Fruit fly (Drosophila melanogaster) whole organism, embryonic: ENCODE results near the gene sna.

Source experiments
- Adf1 ChIP-seq: fragments of 200-800 bp; sonication (Bioruptor generic); IDR thresholded peaks from 2 replicates; pipeline ENCODE4 v1.3.6; 2022; ENCODE audit warnings: missing biosample characterization, missing genetic modification characterization
- B-H1 ChIP-seq: fragments of 200-800 bp; sonication (Bioruptor generic); IDR thresholded peaks from 3 replicates; pipeline ENCODE4 v1.3.6; 2022; ENCODE audit warnings: missing biosample characterization, missing genetic modification characterization
- Bteb2 ChIP-seq: fragments of 200-800 bp; sonication (Bioruptor generic); optimal IDR thresholded peaks from 2 replicates; lab custom pipeline; 2016; ENCODE audit warnings: missing biosample characterization, missing genetic modification characterization
- CG10209 ChIP-seq: fragments of 200-800 bp; sonication (Bioruptor generic); optimal IDR thresholded peaks from 3 replicates; lab custom pipeline; 2017; ENCODE audit warnings: missing biosample characterization, mild to moderate bottlenecking, missing genetic modification characterization, missing genetic modification reagents
- CG11696 ChIP-seq: fragments of 200-800 bp; sonication (Bioruptor generic); IDR thresholded peaks from 2 replicates; pipeline ENCODE4 v1.3.6; 2022; ENCODE audit warnings: missing biosample characterization, missing genetic modification characterization
- CG14014 ChIP-seq: fragments of 200-800 bp; sonication (Bioruptor generic); IDR thresholded peaks from 2 replicates; pipeline ENCODE4 v1.3.6; 2022; ENCODE audit warnings: missing biosample characterization, missing genetic modification characterization
- CG15269 ChIP-seq: fragments of 200-800 bp; sonication (Bioruptor generic); optimal IDR thresholded peaks from 2 replicates; lab custom pipeline; 2018; ENCODE audit warnings: missing biosample characterization, mild to moderate bottlenecking, missing genetic modification characterization, moderate library complexity
- CG17829 ChIP-seq: fragments of 200-800 bp; optimal IDR thresholded peaks from 2 replicates; lab custom pipeline; 2019; ENCODE audit warnings: missing biosample characterization, mild to moderate bottlenecking, missing genetic modification characterization, moderate library complexity
- CG18599 ChIP-seq: fragments of 200-800 bp; sonication (Bioruptor generic); optimal IDR thresholded peaks from 3 replicates; lab custom pipeline; 2017; ENCODE audit warnings: missing biosample characterization, missing genetic modification characterization, mild to moderate bottlenecking, moderate library complexity, missing genetic modification reagents
- CG30431 ChIP-seq: fragments of 200-800 bp; sonication (Bioruptor generic); optimal IDR thresholded peaks from 2 replicates; lab custom pipeline; 2017; ENCODE audit warnings: missing biosample characterization, missing genetic modification characterization
- CG31388 ChIP-seq: fragments of 200-800 bp; sonication (Bioruptor generic); optimal IDR thresholded peaks from 2 replicates; lab custom pipeline; 2016; ENCODE audit warnings: missing biosample characterization, missing genetic modification characterization
- CG34376 ChIP-seq: fragments of 200-800 bp; sonication (Bioruptor generic); optimal IDR thresholded peaks from 2 replicates; lab custom pipeline; 2018; ENCODE audit warnings: missing biosample characterization, mild to moderate bottlenecking, missing genetic modification characterization
- CG34422 ChIP-seq: fragments of 200-800 bp; sonication (Bioruptor generic); IDR thresholded peaks from 3 replicates; pipeline ENCODE4 v1.3.6; 2022; ENCODE audit warnings: missing biosample characterization, missing genetic modification characterization
- CG4282 ChIP-seq: fragments of 200-800 bp; sonication (Bioruptor generic); optimal IDR thresholded peaks from 2 replicates; lab custom pipeline; 2016; ENCODE audit warnings: missing biosample characterization, missing genetic modification characterization
- CG5180 ChIP-seq: fragments of 200-800 bp; sonication (Bioruptor generic); optimal IDR thresholded peaks from 3 replicates; lab custom pipeline; 2017; ENCODE audit warnings: missing biosample characterization, missing genetic modification characterization, mild to moderate bottlenecking, moderate library complexity, missing genetic modification reagents
- CG7963 ChIP-seq: fragments of 200-800 bp; sonication (Bioruptor generic); IDR thresholded peaks from 3 replicates; pipeline ENCODE4 v1.3.6; 2022; ENCODE audit warnings: missing biosample characterization, missing genetic modification characterization; ENCODE audit not compliant: partially characterized antibody
- CG8388 ChIP-seq: fragments of 200-800 bp; sonication (Bioruptor generic); optimal IDR thresholded peaks from 2 replicates; lab custom pipeline; 2019; ENCODE audit warnings: missing biosample characterization, mild to moderate bottlenecking, missing genetic modification characterization, moderate library complexity
- CG8765 ChIP-seq: fragments of 200-800 bp; sonication (Bioruptor generic); IDR thresholded peaks from 2 replicates; pipeline ENCODE4 v1.3.6; 2022; ENCODE audit warnings: missing biosample characterization, missing genetic modification characterization
- CG9876 ChIP-seq: fragments of 200-800 bp; sonication (Bioruptor generic); optimal IDR thresholded peaks from 2 replicates; lab custom pipeline; 2016; ENCODE audit warnings: missing biosample characterization, missing genetic modification characterization
- Camta ChIP-seq: fragments of 200-800 bp; sonication (Bioruptor generic); optimal IDR thresholded peaks from 2 replicates; lab custom pipeline; 2016; ENCODE audit warnings: missing biosample characterization, missing genetic modification characterization
- Chrac-16 ChIP-seq: fragments of 200-800 bp; sonication (Bioruptor generic); optimal IDR thresholded peaks from 3 replicates; lab custom pipeline; 2016; ENCODE audit warnings: missing biosample characterization, missing genetic modification characterization
- Doc2 ChIP-seq: fragments of 200-800 bp; sonication (Bioruptor generic); IDR thresholded peaks from 2 replicates; pipeline ENCODE4 v1.3.6; 2022; ENCODE audit warnings: missing biosample characterization, missing genetic modification characterization
- Dp ChIP-seq: fragments of 200-800 bp; sonication (Bioruptor generic); optimal IDR thresholded peaks from 2 replicates; lab custom pipeline; 2018; ENCODE audit warnings: missing biosample characterization, mild to moderate bottlenecking, missing genetic modification characterization, moderate library complexity
- Eip74EF ChIP-seq, 2 experiments: fragments of 200-800 bp in 1 of 2; fragments of >200 bp in 1 of 2; sonication (Bioruptor generic) in 1 of 2; optimal IDR thresholded peaks; 2 replicates each; lab custom pipeline; 2017 to 2019; ENCODE audit warnings: missing biosample characterization in 2 of 2, missing genetic modification characterization in 2 of 2, mild to moderate bottlenecking in 1 of 2, moderate library complexity in 1 of 2
- Fer3 ChIP-seq: fragments of 200-800 bp; sonication (Bioruptor generic); optimal IDR thresholded peaks from 2 replicates; lab custom pipeline; 2018; ENCODE audit warnings: missing biosample characterization, mild to moderate bottlenecking, missing genetic modification characterization, moderate library complexity
- HLH3B ChIP-seq: fragments of 200-800 bp; sonication (Bioruptor generic); IDR thresholded peaks from 2 replicates; pipeline ENCODE4 v1.3.6; 2022; ENCODE audit warnings: missing biosample characterization, missing genetic modification characterization
- HLH4C ChIP-seq: fragments of 200-800 bp; sonication (Bioruptor generic); IDR thresholded peaks from 3 replicates; pipeline ENCODE4 v1.3.6; 2022; ENCODE audit warnings: missing biosample characterization, missing genetic modification characterization; ENCODE audit not compliant: partially characterized antibody
- NC2β ChIP-seq: fragments of 200-800 bp; sonication (Bioruptor generic); optimal IDR thresholded peaks from 2 replicates; lab custom pipeline; 2016; ENCODE audit warnings: missing biosample characterization, missing genetic modification characterization
- Opbp ChIP-seq: fragments of 200-800 bp; sonication (Bioruptor generic); IDR thresholded peaks from 3 replicates; pipeline ENCODE4 v1.3.6; 2022; ENCODE audit warnings: missing biosample characterization, missing genetic modification characterization; ENCODE audit not compliant: partially characterized antibody
- Sin3A ChIP-seq: fragments of >200 bp; optimal IDR thresholded peaks from 2 replicates; lab custom pipeline; 2018
- Spps ChIP-seq: fragments of 200-800 bp; sonication (Bioruptor generic); optimal IDR thresholded peaks from 2 replicates; lab custom pipeline; 2018; ENCODE audit warnings: missing biosample characterization, mild to moderate bottlenecking, missing genetic modification characterization
- Usf ChIP-seq: fragments of 200-800 bp; sonication (Bioruptor generic); optimal IDR thresholded peaks from 2 replicates; lab custom pipeline; 2017; ENCODE audit warnings: missing genotype, missing biosample characterization, missing genetic modification characterization
- ab ChIP-seq: fragments of 200-800 bp; sonication (Bioruptor generic); optimal IDR thresholded peaks from 2 replicates; lab custom pipeline; 2016; ENCODE audit warnings: missing biosample characterization, missing genetic modification characterization
- ap ChIP-seq: fragments of 200-800 bp; sonication (Bioruptor generic); IDR thresholded peaks from 2 replicates; pipeline ENCODE4 v1.3.6; 2022; ENCODE audit warnings: missing biosample characterization, missing genetic modification characterization
- ato ChIP-seq: fragments of 200-800 bp; sonication (Bioruptor generic); IDR thresholded peaks from 2 replicates; pipeline ENCODE4 v1.3.6; 2022; ENCODE audit warnings: missing biosample characterization, missing genetic modification characterization; ENCODE audit not compliant: partially characterized antibody
- bowl ChIP-seq: fragments of 200-800 bp; sonication (Bioruptor generic); IDR thresholded peaks from 2 replicates; pipeline ENCODE4 v1.3.6; 2022; ENCODE audit warnings: missing biosample characterization, missing genetic modification characterization
- cato ChIP-seq: fragments of 200-800 bp; sonication (Bioruptor generic); optimal IDR thresholded peaks from 2 replicates; lab custom pipeline; 2016; ENCODE audit warnings: missing biosample characterization, missing genetic modification characterization, borderline replicate concordance
- caup ChIP-seq: fragments of 200-800 bp; sonication (Bioruptor generic); optimal IDR thresholded peaks from 3 replicates; lab custom pipeline; 2017; ENCODE audit warnings: missing biosample characterization, mild to moderate bottlenecking, missing genetic modification characterization, moderate library complexity; ENCODE audit not compliant: severe bottlenecking
- cwo ChIP-seq: fragments of 200-800 bp; sonication (Bioruptor generic); optimal IDR thresholded peaks from 3 replicates; lab custom pipeline; 2017; ENCODE audit warnings: missing biosample characterization, missing genetic modification characterization, mild to moderate bottlenecking, moderate library complexity, missing genetic modification reagents
- eve ChIP-seq, 2 experiments: fragments of >200 bp; optimal IDR thresholded peaks; 2 replicates each; lab custom pipeline; 2017; ENCODE audit warnings: missing biosample characterization in 2 of 2, missing genetic modification characterization in 2 of 2
- ewg ChIP-seq: fragments of 200-800 bp; sonication (Bioruptor generic); optimal IDR thresholded peaks from 3 replicates; lab custom pipeline; 2017; ENCODE audit warnings: mild to moderate bottlenecking, missing biosample characterization, missing genetic modification reagents, missing genetic modification characterization
- fru ChIP-seq: fragments of >200 bp; optimal IDR thresholded peaks from 2 replicates; lab custom pipeline; 2017
- her ChIP-seq: fragments of 200-800 bp; sonication (Bioruptor generic); optimal IDR thresholded peaks from 2 replicates; lab custom pipeline; 2016; ENCODE audit warnings: missing biosample characterization, missing genetic modification characterization
- peb ChIP-seq: fragments of 200-800 bp; sonication (Bioruptor generic); IDR thresholded peaks from 2 replicates; pipeline ENCODE4 v1.3.6; 2022; ENCODE audit warnings: missing biosample characterization, missing genetic modification characterization
- phol ChIP-seq: fragments of 200-800 bp; sonication (Bioruptor generic); optimal IDR thresholded peaks from 3 replicates; lab custom pipeline; 2018; ENCODE audit warnings: missing biosample characterization, mild to moderate bottlenecking, missing genetic modification characterization, moderate library complexity
- sob ChIP-seq: fragments of 200-800 bp; sonication (Bioruptor generic); IDR thresholded peaks from 2 replicates; pipeline ENCODE4 v1.3.6; 2022; ENCODE audit warnings: missing biosample characterization, missing genetic modification characterization
- tgo ChIP-seq: fragments of 200-800 bp; sonication (Bioruptor generic); IDR thresholded peaks from 3 replicates; pipeline ENCODE4 v1.3.6; 2022; ENCODE audit warnings: missing biosample characterization, missing genetic modification characterization
- trh ChIP-seq: fragments of 200-800 bp; sonication (Bioruptor generic); optimal IDR thresholded peaks from 2 replicates; lab custom pipeline; 2016; ENCODE audit warnings: missing biosample characterization, missing genetic modification characterization
- unpg ChIP-seq: fragments of 200-800 bp; sonication (Bioruptor generic); optimal IDR thresholded peaks from 3 replicates; lab custom pipeline; 2018; ENCODE audit warnings: missing biosample characterization, mild to moderate bottlenecking, missing genetic modification characterization, moderate library complexity
- zen ChIP-seq: fragments of 200-800 bp; sonication (Bioruptor generic); optimal IDR thresholded peaks from 3 replicates; lab custom pipeline; 2018; ENCODE audit warnings: missing biosample characterization, mild to moderate bottlenecking, missing genetic modification characterization, moderate library complexity
- zen2 ChIP-seq: fragments of 200-800 bp; sonication (Bioruptor generic); IDR thresholded peaks from 3 replicates; pipeline ENCODE4 v1.3.6; 2022; ENCODE audit warnings: missing biosample characterization, missing genetic modification characterization; ENCODE audit not compliant: partially characterized antibody
- zfh1 ChIP-seq: fragments of 200-800 bp; sonication (Bioruptor generic); IDR thresholded peaks from 3 replicates; pipeline ENCODE4 v1.3.6; 2022; ENCODE audit warnings: missing biosample characterization, missing genetic modification characterization

sna gene

DNA sequence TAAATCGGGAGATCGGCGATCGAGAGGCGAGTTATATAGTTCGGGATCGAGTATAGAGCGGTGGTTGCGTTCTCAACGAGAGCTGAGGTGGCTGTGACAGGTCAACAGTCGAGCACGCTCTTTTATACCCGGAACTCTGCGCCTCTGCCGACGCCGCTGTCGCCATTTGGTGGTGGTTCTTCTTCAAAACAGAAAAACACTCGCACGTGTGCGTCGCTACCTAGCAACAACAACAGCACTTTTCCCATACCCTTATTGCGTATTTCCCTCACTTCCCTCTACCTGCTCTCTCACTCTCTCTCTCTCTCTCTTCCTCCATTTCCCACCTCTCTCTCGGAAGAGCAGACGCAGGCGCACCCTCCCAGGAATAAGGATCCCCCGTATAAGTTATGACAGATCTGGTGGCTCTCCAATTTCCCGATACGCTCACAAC is at the start of gene sna (continued):
- TF ChIP-seq ab (no peak), CG7963 (GFP tag; lab: Robert Waterston, UW) (no peak), CG14014 (no peak), B-H1 (GFP tag; lab: Robert Waterston, UW) (no peak), Doc2 (no peak), her (no peak), phol (tag; lab: Kevin White, UChicago) (no peak), CG18599 (GFP tag; lab: Kevin White, UChicago) (no peak), Adf1 (GFP tag; lab: Robert Waterston, UW) (peak; percentile 68; the same call in 1 of the 2 replicates), CG15269 (no peak), HLH3B (GFP tag; lab: Robert Waterston, UW) (no peak), ap (GFP tag; lab: Robert Waterston, UW) (no peak), CG11696 (GFP tag; lab: Robert Waterston, UW) (no peak), bowl (GFP tag; lab: Robert Waterston, UW) (no peak), Opbp (GFP tag; lab: Robert Waterston, UW) (no peak), Spps (no peak), CG9876 (GFP tag; lab: Kevin White, UChicago) (no peak), zfh1 (GFP tag; lab: Robert Waterston, UW) (0 out of 3 replicates have a peak, but pooled peaks have one; percentile 50), HLH4C (GFP tag; lab: Robert Waterston, UW) (no peak), Sin3A (lab: Kevin White, UChicago) (no peak), Camta (GFP tag; lab: Kevin White, UChicago) (no peak), unpg (GFP tag; lab: Kevin White, UChicago) (no peak), Dp (GFP tag; lab: Kevin White, UChicago) (no peak), Chrac-16 (GFP tag; lab: Kevin White, UChicago) (no peak), CG8765 (no peak), Fer3 (tag; lab: Kevin White, UChicago) (no peak), CG10209 (GFP tag; lab: Kevin White, UChicago) (no peak), Bteb2 (no peak), CG17829 (tag; lab: Kevin White, UChicago) (peak; percentile 18), zen2 (GFP tag; lab: Robert Waterston, UW) (no peak), CG31388 (GFP tag; lab: Kevin White, UChicago) (no peak), CG5180 (GFP tag; lab: Kevin White, UChicago) (no peak), trh (no peak), CG8388 (no peak), CG34376 (no peak), ato (GFP tag; lab: Robert Waterston, UW) (no peak), cwo (GFP tag; lab: Kevin White, UChicago) (no peak), tgo (GFP tag; lab: Robert Waterston, UW) (no peak), CG30431 (no peak), caup (no peak), Usf (GFP tag; lab: Kevin White, UChicago) (no peak), CG4282 (GFP tag; lab: Kevin White, UChicago) (no peak), peb (GFP tag; lab: Robert Waterston, UW) (no peak), eve (GFP tag; optimal IDR thresholded peaks at IDR 0.05; lab: Kevin White, UChicago) (no peak), fru (lab: Kevin White, UChicago) (no peak), ewg (GFP tag; lab: Kevin White, UChicago) (peak; percentile 29), sob (GFP tag; lab: Robert Waterston, UW) (no peak), zen (tag; lab: Kevin White, UChicago) (peak; percentile 6), cato (GFP tag; lab: Kevin White, UChicago) (no peak), CG34422 (GFP tag; lab: Robert Waterston, UW) (peak; percentile 56; the same call in 1 of the 3 replicates), NC2β (GFP tag; lab: Kevin White, UChicago) (no peak), Eip74EF (GFP tag; optimal IDR thresholded peaks at IDR 0.05; lab: Kevin White, UChicago) (no peak)
